Worm (Caenorhabditis elegans) whole organism, mixed stage, embryonic: Measurements from ENCODE around the gene prp-9.

Experiments used
- lin-13 ChIP-seq: fragments of 150-350 bp; optimal IDR thresholded peaks from 2 replicates; lab custom pipeline; 2014; ENCODE audit warnings: missing biosample characterization, missing genetic modification characterization
- nhr-12 ChIP-seq: fragments of 150-350 bp; optimal IDR thresholded peaks from 2 replicates; lab custom pipeline; 2014; ENCODE audit warnings: missing biosample characterization, missing genetic modification characterization
- ztf-11 ChIP-seq: fragments of 150-350 bp; optimal IDR thresholded peaks from 2 replicates; lab custom pipeline; 2014; ENCODE audit warnings: missing biosample characterization, missing genetic modification characterization

- TF ChIP-seq lin-13 (tag; lab: Kevin White, UChicago) (no peak), ztf-11 (tag; lab: Kevin White, UChicago) (no peak), nhr-12 (tag; lab: Kevin White, UChicago) (no peak)
Observed at ce11 chrII:8475306-8475822, 49.8 kb downstream of the prp-9 start, which contains the start of the genes M05D6.1 and M05D6.3.
